Worm (Caenorhabditis elegans) whole organism, early embryonic: ENCODE results near the gene Y41C4A.18.

Experiments used
- B0310.2 ChIP-seq: sonication (generic microtip); optimal IDR thresholded peaks from 2 replicates; lab custom pipeline; 2016; ENCODE audit warnings: mild to moderate bottlenecking, missing genetic modification characterization, missing compliant biosample characterization
- F13C5.2 ChIP-seq: sonication (generic microtip); optimal IDR thresholded peaks from 2 replicates; lab custom pipeline; 2017; ENCODE audit warnings: mild to moderate bottlenecking, missing genetic modification characterization, inconsistent platforms, missing compliant biosample characterization
- aly-1 ChIP-seq: sonication (generic microtip); optimal IDR thresholded peaks from 2 replicates; lab custom pipeline; 2016; ENCODE audit warnings: missing genetic modification characterization, missing compliant biosample characterization
- ama-1 ChIP-seq: fragments of 150-350 bp; optimal IDR thresholded peaks from 2 replicates; lab custom pipeline; 2014
- ceh-13 ChIP-seq: fragments of 200-800 bp; sonication (Bioruptor generic); optimal IDR thresholded peaks from 2 replicates; lab custom pipeline; 2018; ENCODE audit warnings: mild to moderate bottlenecking, missing genetic modification characterization, missing compliant biosample characterization
- ceh-36 ChIP-seq: sonication (generic microtip); optimal IDR thresholded peaks from 2 replicates; lab custom pipeline; 2016; ENCODE audit warnings: missing genetic modification characterization, inconsistent platforms, missing compliant biosample characterization
- ets-7 ChIP-seq: sonication (generic microtip); optimal IDR thresholded peaks from 2 replicates; lab custom pipeline; 2016; ENCODE audit warnings: missing genotype, missing genetic modification characterization, missing compliant biosample characterization
- flt-1 ChIP-seq: fragments of 200-800 bp; sonication (Bioruptor generic); IDR thresholded peaks from 2 replicates; pipeline ENCODE4 v1.3.6; 2022; ENCODE audit warnings: missing genetic modification characterization, missing compliant biosample characterization
- hmbx-1 ChIP-seq: sonication (generic microtip); optimal IDR thresholded peaks from 2 replicates; lab custom pipeline; 2016; ENCODE audit warnings: mild to moderate bottlenecking, missing genetic modification characterization, missing compliant biosample characterization
- hmg-4 ChIP-seq: fragments of 200-800 bp; sonication (Bioruptor generic); optimal IDR thresholded peaks from 2 replicates; lab custom pipeline; 2018; ENCODE audit warnings: mild to moderate bottlenecking, missing genetic modification characterization, missing compliant biosample characterization
- hnd-1 ChIP-seq: sonication (generic microtip); optimal IDR thresholded peaks from 2 replicates; lab custom pipeline; 2016; ENCODE audit warnings: missing genetic modification characterization, missing compliant biosample characterization
- pes-1 ChIP-seq: fragments of 200-800 bp; sonication (Bioruptor generic); IDR thresholded peaks from 2 replicates; pipeline ENCODE4 v1.3.6; 2022; ENCODE audit warnings: missing genetic modification reagents, missing genetic modification characterization, missing compliant biosample characterization
- scrt-1 ChIP-seq: fragments of 200-800 bp; sonication (Bioruptor generic); IDR thresholded peaks from 2 replicates; pipeline ENCODE4 v1.3.6; 2022; ENCODE audit warnings: missing genetic modification characterization, missing compliant biosample characterization
- sea-1 ChIP-seq: fragments of 200-800 bp; sonication (Bioruptor generic); conservative IDR thresholded peaks from 2 replicates; pipeline ENCODE4 v1.3.6; 2022; ENCODE audit warnings: missing genetic modification characterization, missing compliant biosample characterization
- tbx-11 ChIP-seq: fragments of 200-800 bp; sonication (Bioruptor generic); IDR thresholded peaks from 2 replicates; pipeline ENCODE4 v1.3.6; 2022; ENCODE audit warnings: missing genetic modification characterization, missing compliant biosample characterization
- tbx-37 ChIP-seq: fragments of 200-800 bp; sonication (Bioruptor generic); conservative IDR thresholded peaks from 2 replicates; pipeline ENCODE4 v1.3.6; 2022; ENCODE audit warnings: missing genetic modification reagents, missing genetic modification characterization, missing compliant biosample characterization
- tra-4 ChIP-seq: sonication (generic microtip); optimal IDR thresholded peaks from 2 replicates; lab custom pipeline; 2017; ENCODE audit warnings: missing genetic modification characterization, missing compliant biosample characterization

Gene Y41C4A.18

ce11 chrIII:11694506-11694947, 35.9 kb upstream of the Y41C4A.18 start:
- 0 out of 2 replicates have a peak, but pooled peaks have one; percentile 9 for TF ChIP-seq scrt-1 (GFP tag; lab: Robert Waterston, UW)
- no peak for TF ChIP-seq hnd-1

- TF ChIP-seq tbx-37: no peak
- TF ChIP-seq hmbx-1 (tag; lab: Kevin White, UChicago): no peak
- TF ChIP-seq hmg-4 (GFP tag; lab: Kevin White, UChicago): no peak
- no peak for TF ChIP-seq sea-1
- TF ChIP-seq pes-1: no peak
- no peak for TF ChIP-seq flt-1 (GFP tag; lab: Robert Waterston, UW)
- TF ChIP-seq aly-1 (tag; lab: Kevin White, UChicago): no peak
- no peak for TF ChIP-seq tbx-11 (GFP tag; lab: Robert Waterston, UW)
- TF ChIP-seq ets-7: no peak
- no peak for TF ChIP-seq F13C5.2 (tag; lab: Kevin White, UChicago)
- no peak for TF ChIP-seq ceh-36 (tag; lab: Kevin White, UChicago)
- TF ChIP-seq hnd-1: no peak
- no peak for TF ChIP-seq ama-1 (lab: Kevin White, UChicago)
Observed at ce11 chrIII:11694975-11695374, 35.4 kb upstream of the Y41C4A.18 start, which contains the start of gene Y41C4A.22. Y41C4A.22 (plus strand) TSS chrIII:11695275.

ce11 chrIII:11696273-11696672, 34.1 kb upstream of the Y41C4A.18 start, which contains the start of gene Y41C4A.6:
Y41C4A.6 (plus strand) TSS chrIII:11696573.
- TF ChIP-seq flt-1 (GFP tag; lab: Robert Waterston, UW) (no peak), tra-4 (tag; lab: Kevin White, UChicago) (no peak), sea-1 (no peak), B0310.2 (tag; lab: Kevin White, UChicago) (no peak), hmbx-1 (tag; lab: Kevin White, UChicago) (no peak), hmg-4 (GFP tag; lab: Kevin White, UChicago) (no peak), hnd-1 (no peak), tbx-37 (no peak), ets-7 (no peak), tbx-11 (GFP tag; lab: Robert Waterston, UW) (no peak), F13C5.2 (tag; lab: Kevin White, UChicago) (no peak), ceh-36 (tag; lab: Kevin White, UChicago) (no peak), scrt-1 (GFP tag; lab: Robert Waterston, UW) (no peak), ama-1 (lab: Kevin White, UChicago) (no peak), ceh-13 (GFP tag; lab: Kevin White, UChicago) (no peak), aly-1 (tag; lab: Kevin White, UChicago) (no peak)

ce11 chrIII:11698569-11698968, 31.8 kb upstream of the Y41C4A.18 start, which contains the start of gene Y41C4A.7:
Y41C4A.7 (plus strand) TSS chrIII:11698869.
- TF ChIP-seq scrt-1 (GFP tag; lab: Robert Waterston, UW) (no peak), tbx-11 (GFP tag; lab: Robert Waterston, UW) (no peak), F13C5.2 (tag; lab: Kevin White, UChicago) (no peak), ceh-13 (GFP tag; lab: Kevin White, UChicago) (no peak)

- TF ChIP-seq ceh-13 (GFP tag; lab: Kevin White, UChicago) (no peak), B0310.2 (tag; lab: Kevin White, UChicago) (no peak), tbx-37 (no peak), tra-4 (tag; lab: Kevin White, UChicago) (no peak), hmbx-1 (tag; lab: Kevin White, UChicago) (no peak), scrt-1 (GFP tag; lab: Robert Waterston, UW) (no peak), F13C5.2 (tag; lab: Kevin White, UChicago) (no peak), ceh-36 (tag; lab: Kevin White, UChicago) (no peak), ama-1 (lab: Kevin White, UChicago) (no peak), tbx-11 (GFP tag; lab: Robert Waterston, UW) (no peak), sea-1 (no peak), aly-1 (tag; lab: Kevin White, UChicago) (no peak), ets-7 (no peak), hnd-1 (no peak), hmg-4 (GFP tag; lab: Kevin White, UChicago) (no peak)
Observed at ce11 chrIII:11699959-11700358, 30.5 kb upstream of the Y41C4A.18 start, which contains the start of gene pqn-84. pqn-84 (plus strand) TSS chrIII:11700259.

- no peak for TF ChIP-seq pes-1
- TF ChIP-seq scrt-1 (GFP tag; lab: Robert Waterston, UW): no peak
- TF ChIP-seq ets-7: no peak
- TF ChIP-seq tbx-11 (GFP tag; lab: Robert Waterston, UW): 0 out of 2 replicates have a peak, but pooled peaks have one; percentile 16
- no peak for TF ChIP-seq sea-1
- TF ChIP-seq tbx-37: no peak
- no peak for TF ChIP-seq aly-1 (tag; lab: Kevin White, UChicago)
- TF ChIP-seq B0310.2 (tag; lab: Kevin White, UChicago): peak; percentile 13
Observed at ce11 chrIII:11701863-11702262, 28.5 kb upstream of the Y41C4A.18 start.

- TF ChIP-seq sea-1: no peak
- no peak for TF ChIP-seq ama-1 (lab: Kevin White, UChicago)
- no peak for TF ChIP-seq B0310.2 (tag; lab: Kevin White, UChicago)
- TF ChIP-seq hnd-1: no peak
- no peak for TF ChIP-seq ceh-36 (tag; lab: Kevin White, UChicago)
- TF ChIP-seq pes-1: no peak
- no peak for TF ChIP-seq scrt-1 (GFP tag; lab: Robert Waterston, UW)
- no peak for TF ChIP-seq tbx-37
- TF ChIP-seq ceh-13 (GFP tag; lab: Kevin White, UChicago): no peak
- no peak for TF ChIP-seq aly-1 (tag; lab: Kevin White, UChicago)
- no peak for TF ChIP-seq hmg-4 (GFP tag; lab: Kevin White, UChicago)
- no peak for TF ChIP-seq ets-7
- no peak for TF ChIP-seq flt-1 (GFP tag; lab: Robert Waterston, UW)
- TF ChIP-seq hmbx-1 (tag; lab: Kevin White, UChicago): no peak
- TF ChIP-seq tra-4 (tag; lab: Kevin White, UChicago): no peak
Observed at ce11 chrIII:11703006-11703775, 27.2 kb upstream of the Y41C4A.18 start.
